Worm (Caenorhabditis elegans) whole organism, late embryonic: ENCODE results near the gene R02D5.9.
"Not testable (repeated sequence)": the region's sequence is repeated elsewhere in the genome, so short reads cannot be mapped to it uniquely, and the experiment has no call there.

Experiments
- lin-11 ChIP-seq: fragments of 200-800 bp; sonication (Bioruptor generic); optimal IDR thresholded peaks from 2 replicates; lab custom pipeline; 2018; ENCODE audit warnings: mild to moderate bottlenecking, missing genetic modification characterization, missing compliant biosample characterization
- nfya-1 ChIP-seq: sonication (generic microtip); optimal IDR thresholded peaks from 2 replicates; lab custom pipeline; 2017; ENCODE audit warnings: missing genetic modification characterization, mild to moderate bottlenecking, missing compliant biosample characterization, antibody characterized with exemption, moderate library complexity

DNA sequence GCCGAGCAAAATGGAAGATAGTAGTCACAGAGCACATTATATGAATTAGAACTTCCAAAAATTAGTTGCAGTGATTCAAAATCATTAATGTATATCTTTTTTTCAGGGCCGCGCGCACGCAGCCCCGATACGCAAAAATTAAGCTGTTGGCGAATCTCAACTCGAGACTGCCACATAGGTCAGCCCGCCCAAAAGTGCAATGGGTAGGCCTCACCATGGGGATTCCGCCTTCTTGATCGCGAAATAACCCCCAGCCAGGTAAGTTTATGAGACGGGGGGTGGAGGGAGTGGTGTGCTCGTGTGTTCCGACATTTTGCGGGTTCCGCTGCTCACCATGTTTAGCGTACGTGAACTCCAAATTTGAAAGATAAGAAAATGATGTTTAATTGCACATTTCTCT is 47.8 kb downstream of the R02D5.9 start, which contains the start of gene F08H9.3:
- TF ChIP-seq nfya-1 (tag; lab: Kevin White, UChicago); lin-11: not testable (repeated sequence)
